Worm (Caenorhabditis elegans) whole organism, L2 larva: ENCODE results near the gene fipr-13.

Experiments used
- F13H6.1 ChIP-seq: sonication (generic microtip); optimal IDR thresholded peaks from 2 replicates; lab custom pipeline; 2016; ENCODE audit warnings: missing genetic modification characterization, missing compliant biosample characterization
- R02D3.7 ChIP-seq: fragments of 150-350 bp; optimal IDR thresholded peaks from 2 replicates; lab custom pipeline; 2014; ENCODE audit warnings: missing biosample characterization, missing genetic modification characterization
- blmp-1 ChIP-seq: sonication (generic microtip); optimal IDR thresholded peaks from 2 replicates; lab custom pipeline; 2017; ENCODE audit warnings: missing genetic modification characterization, mild to moderate bottlenecking, missing compliant biosample characterization, antibody characterized with exemption, moderate library complexity; ENCODE audit not compliant: insufficient read depth
- ceh-16 ChIP-seq: fragments of 150-350 bp; optimal IDR thresholded peaks from 2 replicates; lab custom pipeline; 2014; ENCODE audit warnings: missing biosample characterization, missing genetic modification characterization
- crh-2 ChIP-seq: sonication (generic microtip); optimal IDR thresholded peaks from 2 replicates; lab custom pipeline; 2017; ENCODE audit warnings: missing biosample characterization, missing genetic modification characterization
- dmd-4 ChIP-seq: sonication (generic microtip); optimal IDR thresholded peaks from 2 replicates; lab custom pipeline; 2017; ENCODE audit warnings: missing biosample characterization, missing genetic modification characterization
- egl-27 ChIP-seq: sonication (generic microtip); optimal IDR thresholded peaks from 3 replicates; lab custom pipeline; 2017; ENCODE audit warnings: missing biosample characterization, missing genetic modification reagents, missing genetic modification characterization
- elt-1 ChIP-seq: fragments of 150-350 bp; optimal IDR thresholded peaks from 2 replicates; lab custom pipeline; 2014; ENCODE audit warnings: missing biosample characterization, missing genetic modification characterization
- fos-1 ChIP-seq: fragments of 150-350 bp; optimal IDR thresholded peaks from 2 replicates; lab custom pipeline; 2014; ENCODE audit warnings: missing biosample characterization, missing genetic modification characterization
- lin-13 ChIP-seq: fragments of 150-350 bp; optimal IDR thresholded peaks from 2 replicates; lab custom pipeline; 2014; ENCODE audit warnings: missing biosample characterization, missing genetic modification reagents, missing genetic modification characterization
- lin-39 ChIP-seq: fragments of 150-350 bp; optimal IDR thresholded peaks from 2 replicates; lab custom pipeline; 2014; ENCODE audit warnings: missing biosample characterization, missing genetic modification reagents, missing genetic modification characterization
- lsy-2 ChIP-seq, 2 experiments: fragments of 150-350 bp in 1 of 2; sonication (generic microtip) in 1 of 2; optimal IDR thresholded peaks; 2 replicates each; lab custom pipeline; 2014 to 2017; ENCODE audit warnings: missing biosample characterization in 2 of 2, missing genetic modification characterization in 2 of 2
- mab-5 ChIP-seq: fragments of 150-350 bp; optimal IDR thresholded peaks from 2 replicates; lab custom pipeline; 2014; ENCODE audit warnings: missing biosample characterization, missing genetic modification characterization
- mdl-1 ChIP-seq, 2 experiments: fragments of 150-350 bp in 1 of 2; sonication (generic microtip) in 1 of 2; optimal IDR thresholded peaks; 2 replicates each; lab custom pipeline; 2017; ENCODE audit warnings: missing biosample characterization in 2 of 2, missing genetic modification characterization in 2 of 2
- nhr-11 ChIP-seq: fragments of 150-350 bp; optimal IDR thresholded peaks from 2 replicates; lab custom pipeline; 2014; ENCODE audit warnings: missing biosample characterization, missing genetic modification characterization
- nhr-12 ChIP-seq: fragments of 150-350 bp; optimal IDR thresholded peaks from 2 replicates; lab custom pipeline; 2014; ENCODE audit warnings: missing biosample characterization, missing genetic modification characterization
- nhr-129 ChIP-seq: fragments of 150-350 bp; optimal IDR thresholded peaks from 2 replicates; lab custom pipeline; 2014; ENCODE audit warnings: missing biosample characterization, missing genetic modification characterization
- nhr-21 ChIP-seq: fragments of 150-350 bp; optimal IDR thresholded peaks from 2 replicates; lab custom pipeline; 2014; ENCODE audit warnings: missing biosample characterization, missing genetic modification characterization
- nhr-23 ChIP-seq: fragments of 150-350 bp; optimal IDR thresholded peaks from 2 replicates; lab custom pipeline; 2014; ENCODE audit warnings: missing biosample characterization, missing genetic modification reagents, missing genetic modification characterization
- nhr-237 ChIP-seq: fragments of 150-350 bp; optimal IDR thresholded peaks from 2 replicates; lab custom pipeline; 2014; ENCODE audit warnings: missing biosample characterization, missing genetic modification characterization
- peb-1 ChIP-seq: fragments of 150-350 bp; optimal IDR thresholded peaks from 2 replicates; lab custom pipeline; 2014; ENCODE audit warnings: missing biosample characterization, missing genetic modification characterization
- sem-4 ChIP-seq: fragments of 150-350 bp; optimal IDR thresholded peaks from 2 replicates; lab custom pipeline; 2014; ENCODE audit warnings: missing biosample characterization, missing genetic modification reagents, missing genetic modification characterization
- skn-1 ChIP-seq: sonication (generic microtip); optimal IDR thresholded peaks from 2 replicates; lab custom pipeline; 2017; ENCODE audit warnings: missing biosample characterization, missing genetic modification characterization
- sma-3 ChIP-seq: sonication (generic microtip); optimal IDR thresholded peaks from 2 replicates; lab custom pipeline; 2016; ENCODE audit warnings: missing genetic modification reagents, missing genetic modification characterization, missing compliant biosample characterization
- sma-9 ChIP-seq, 2 experiments: fragments of 150-350 bp in 1 of 2; sonication (generic microtip) in 1 of 2; optimal IDR thresholded peaks; 2 replicates each; lab custom pipeline; 2014 to 2016; ENCODE audit warnings: missing genetic modification characterization in 2 of 2, mild to moderate bottlenecking in 1 of 2, missing biosample characterization in 1 of 2, missing compliant biosample characterization in 1 of 2, missing genetic modification reagents in 1 of 2, moderate library complexity in 1 of 2
- snpc-4 ChIP-seq: fragments of 150-350 bp; optimal IDR thresholded peaks from 2 replicates; lab custom pipeline; 2014; ENCODE audit warnings: missing biosample characterization, missing genetic modification characterization
- unc-55 ChIP-seq: fragments of 150-350 bp; sonication (generic microtip); optimal IDR thresholded peaks from 3 replicates; lab custom pipeline; 2014; ENCODE audit warnings: missing biosample characterization, missing genetic modification reagents, missing genetic modification characterization
- zag-1 ChIP-seq: fragments of 150-350 bp; optimal IDR thresholded peaks from 2 replicates; lab custom pipeline; 2014; ENCODE audit warnings: missing biosample characterization, missing genetic modification characterization
- ztf-1 ChIP-seq: fragments of 200-800 bp; sonication (Bioruptor generic); conservative IDR thresholded peaks from 2 replicates; pipeline ENCODE4 v1.3.6; 2022; ENCODE audit warnings: missing genetic modification characterization, missing compliant biosample characterization
- ztf-11 ChIP-seq: sonication (generic microtip); optimal IDR thresholded peaks from 2 replicates; lab custom pipeline; 2017; ENCODE audit warnings: missing biosample characterization, missing genetic modification characterization
- ztf-4 ChIP-seq: fragments of 150-350 bp; optimal IDR thresholded peaks from 2 replicates; lab custom pipeline; 2014; ENCODE audit warnings: missing biosample characterization, missing genetic modification characterization

fipr-13 gene

DNA sequence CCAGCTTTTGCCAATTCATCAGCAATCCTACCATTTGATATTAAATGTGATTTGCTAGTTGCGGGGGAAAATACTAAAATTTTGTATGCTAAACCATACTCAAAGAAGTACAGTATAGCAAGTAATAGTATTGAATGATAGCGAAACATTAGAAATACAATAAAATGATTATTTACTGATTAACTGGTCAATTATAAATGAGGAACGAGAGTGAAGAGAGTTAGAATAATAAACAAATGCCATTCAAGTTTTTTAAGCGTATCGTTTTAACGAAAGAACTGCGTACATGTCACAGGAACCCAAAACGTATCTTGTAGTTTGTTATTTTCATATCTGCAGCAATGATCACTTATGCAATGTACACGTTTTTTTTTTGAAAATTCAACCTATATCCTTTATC, 34.1 kb downstream of the fipr-13 start, which contains the start of gene ugt-47:
TSS of gene ugt-47 (minus strand) at position 169 of the 400 bp plus-strand sequence.
- no peak for TF ChIP-seq mab-5
- no peak for TF ChIP-seq nhr-237 (tag; lab: Kevin White, UChicago)

DNA sequence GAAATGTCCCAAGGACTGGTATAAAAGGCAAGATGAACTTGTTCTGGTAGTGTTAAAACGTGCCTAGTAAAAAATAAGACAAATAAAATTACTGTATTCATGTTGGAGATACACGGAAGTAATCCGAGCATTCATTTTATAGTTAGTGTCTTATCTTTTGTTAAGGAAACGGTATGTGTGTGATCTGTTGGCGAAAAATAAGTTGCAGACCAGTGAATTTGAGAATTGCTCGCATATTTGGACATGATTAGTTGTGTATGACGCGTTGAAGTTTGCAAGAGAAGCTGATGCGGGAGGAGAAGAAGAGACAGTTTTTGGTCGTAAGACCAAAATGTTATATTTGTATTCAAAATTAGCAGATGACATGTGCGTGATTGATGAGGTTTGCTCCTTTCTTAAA, 37.6 kb downstream of the fipr-13 start, which contains the start of gene C08B6.14:
TSS of gene C08B6.14 (minus strand) at position 101 of the 400 bp plus-strand sequence.
- TF ChIP-seq elt-1 (tag; lab: Kevin White, UChicago) (no peak), peb-1 (tag; lab: Kevin White, UChicago) (no peak)

DNA sequence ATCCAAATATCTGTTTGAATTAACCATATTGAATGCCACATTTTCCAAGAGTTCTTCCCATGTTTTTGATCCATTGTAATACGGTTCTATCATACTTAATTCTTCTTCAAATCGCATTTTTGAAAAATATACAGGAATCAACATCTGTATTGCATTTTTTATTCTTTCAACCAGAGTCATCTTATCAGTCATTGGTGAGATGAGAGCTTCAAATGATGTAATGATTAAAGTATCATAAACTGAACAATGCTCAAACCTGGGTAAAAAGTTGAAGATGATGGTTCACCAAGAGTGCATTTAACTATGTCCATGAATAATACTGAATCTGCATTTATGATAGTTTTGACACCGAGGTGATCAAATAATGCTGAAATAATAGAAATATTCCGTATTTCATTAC, 39.5 kb downstream of the fipr-13 start:
- TF ChIP-seq fos-1 (tag; lab: Kevin White, UChicago) (peak; percentile 16), snpc-4 (tag; lab: Kevin White, UChicago) (no peak), nhr-129 (peak; percentile 62)
- TF ChIP-seq, all 48 proteins: peak for 2

DNA sequence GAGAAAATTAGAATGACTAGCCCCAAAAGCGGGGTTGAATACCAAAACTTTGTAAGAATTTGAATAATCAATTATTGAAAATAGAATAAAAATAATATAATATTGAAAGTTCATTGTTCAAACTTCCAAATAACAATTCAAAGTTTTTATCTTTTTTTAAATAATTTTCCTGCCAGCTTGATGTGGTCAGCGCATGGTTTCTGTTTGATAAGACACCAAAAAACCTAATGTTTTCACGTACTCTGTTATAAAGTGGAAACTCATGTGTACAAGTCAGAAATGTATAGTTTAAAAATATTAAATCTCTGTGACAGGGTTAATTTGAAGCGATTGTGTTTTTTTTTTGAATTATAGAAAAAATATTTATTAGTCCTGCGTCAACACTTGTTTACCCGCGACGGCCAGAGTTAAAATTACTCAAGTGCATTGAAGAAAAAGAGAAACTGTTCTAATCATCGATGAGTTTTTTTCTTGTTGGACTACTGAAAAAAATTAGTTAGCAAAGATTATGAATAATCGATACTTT, 40.5 kb downstream of the fipr-13 start, which contains the start of gene ugt-17:
TSS of gene ugt-17 (minus strand) at position 180 of the 526 bp plus-strand sequence.
- no peak for TF ChIP-seq nhr-11 (tag; lab: Kevin White, UChicago)
- peak; percentile 10 for TF ChIP-seq crh-2
- TF ChIP-seq fos-1 (tag; lab: Kevin White, UChicago) = peak; percentile 67
- no peak for TF ChIP-seq lin-13 (GFP tag; lab: Kevin White, UChicago)
- peak; percentile 54 for TF ChIP-seq sma-9 (GFP tag; optimal IDR thresholded peaks at IDR 0.05; lab: Kevin White, UChicago)
- no peak for TF ChIP-seq sma-9 (tag; optimal IDR thresholded peaks at IDR 0.05; lab: Kevin White, UChicago)

DNA sequence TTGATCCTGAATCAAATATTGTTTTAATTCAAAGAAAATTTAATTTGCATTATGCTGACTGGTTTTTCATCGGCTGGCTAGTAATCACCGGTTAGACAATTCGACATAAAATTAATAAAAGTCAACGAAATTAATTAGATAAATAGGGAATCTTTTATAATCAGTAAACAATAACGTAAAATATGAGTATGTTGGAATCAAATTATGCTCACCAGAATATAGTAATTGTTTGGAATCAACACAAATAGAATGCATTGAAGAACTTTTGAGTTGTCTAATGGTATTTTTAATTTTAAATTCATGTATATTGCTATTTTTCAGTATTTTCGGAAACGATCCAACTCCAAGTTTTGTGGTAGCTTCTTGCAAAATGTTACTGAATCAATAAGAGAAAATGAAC, 41.1 kb downstream of the fipr-13 start, which contains the start of gene C08B6.2:
TSS of gene C08B6.2 (plus strand) at position 301 of the 400 bp plus-strand sequence.
- TF ChIP-seq mdl-1 (tag; optimal IDR thresholded peaks at IDR 0.05; lab: Kevin White, UChicago) (no peak), nhr-23 (tag; lab: Kevin White, UChicago) (no peak), ztf-11 (tag; lab: Kevin White, UChicago) (no peak), zag-1 (tag; lab: Kevin White, UChicago) (no peak), snpc-4 (tag; lab: Kevin White, UChicago) (no peak)

DNA sequence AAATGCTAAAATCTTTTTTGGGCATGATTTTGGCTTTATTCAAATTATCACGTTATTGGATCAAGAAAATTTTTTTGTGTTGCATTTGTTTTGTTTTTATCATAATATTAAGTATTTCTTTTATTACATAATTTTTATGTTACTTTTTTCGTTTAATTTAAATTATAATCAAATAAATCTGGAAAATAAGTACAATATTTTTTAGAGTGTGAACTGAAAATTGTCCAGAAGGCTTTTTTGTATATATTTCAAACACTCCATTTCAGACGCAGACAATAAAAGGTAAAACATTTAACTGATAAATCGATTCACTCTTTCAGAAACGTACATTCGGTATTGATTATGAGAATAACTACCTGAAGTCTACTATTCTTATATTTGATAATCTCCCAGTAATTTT, 43.0 kb downstream of the fipr-13 start, which contains the start of gene C08B6.11:
TSS of gene C08B6.11 (plus strand) at position 301 of the 400 bp plus-strand sequence.
- TF ChIP-seq mab-5 = no peak
- no peak for TF ChIP-seq nhr-12 (tag; lab: Kevin White, UChicago)
- TF ChIP-seq fos-1 (tag; lab: Kevin White, UChicago) = no peak
- no peak for TF ChIP-seq nhr-23 (tag; lab: Kevin White, UChicago)
- no peak for TF ChIP-seq blmp-1 (tag; lab: Kevin White, UChicago)
- TF ChIP-seq lin-39 (tag; lab: Kevin White, UChicago) = no peak
- TF ChIP-seq nhr-237 (tag; lab: Kevin White, UChicago) = no peak
- TF ChIP-seq egl-27 (tag; lab: Kevin White, UChicago) = no peak
- TF ChIP-seq ceh-16 (tag; lab: Kevin White, UChicago) = no peak
- no peak for TF ChIP-seq dmd-4
- TF ChIP-seq unc-55 = no peak
- TF ChIP-seq lin-13 (GFP tag; lab: Kevin White, UChicago) = no peak
- TF ChIP-seq skn-1 (tag; lab: Kevin White, UChicago) = no peak

DNA sequence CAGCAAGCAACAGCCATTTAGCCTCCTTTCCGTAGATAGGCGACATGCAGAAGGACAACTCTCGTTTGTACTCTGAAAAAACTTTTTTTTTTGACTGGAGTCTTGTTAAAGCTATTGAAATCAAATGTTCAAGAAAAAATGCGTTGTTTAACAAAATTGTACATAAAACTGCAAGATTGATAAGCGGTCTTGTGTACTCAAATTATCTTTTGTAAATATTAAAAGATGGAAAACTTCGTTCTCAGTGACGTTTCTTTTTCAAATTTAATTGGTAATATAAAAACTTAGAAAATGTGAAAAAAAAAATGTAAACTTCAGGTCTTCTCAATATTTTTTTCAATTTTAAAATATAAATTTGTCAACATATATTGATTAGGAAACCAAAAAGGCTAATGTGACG, 46.8 kb downstream of the fipr-13 start:
- no peak for TF ChIP-seq dmd-4
- TF ChIP-seq fos-1 (tag; lab: Kevin White, UChicago) = peak; percentile 24
- TF ChIP-seq sma-3 = no peak
- no peak for TF ChIP-seq unc-55
- TF ChIP-seq skn-1 (tag; lab: Kevin White, UChicago) = no peak

DNA sequence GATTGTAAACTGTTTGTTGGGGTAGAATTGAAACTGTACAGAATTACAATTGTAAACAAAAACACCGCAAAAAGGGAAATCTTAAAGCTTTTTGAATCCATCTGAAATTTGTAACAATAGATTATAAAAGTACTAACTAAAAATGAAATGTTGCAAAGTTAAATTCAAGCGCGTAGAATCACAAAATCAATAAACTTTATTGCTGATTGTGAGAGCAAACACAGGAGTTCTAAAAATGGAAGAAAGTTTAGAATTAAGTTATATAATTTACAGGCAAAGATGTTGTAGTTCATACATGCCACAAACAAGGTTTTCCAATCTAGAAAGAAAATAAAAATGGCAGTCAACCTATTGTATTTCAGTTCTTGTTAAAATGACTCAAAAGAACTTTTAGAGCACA, 47.9 kb downstream of the fipr-13 start, which contains the start of gene C08B6.3:
TSS of gene C08B6.3 (minus strand) at position 101 of the 400 bp plus-strand sequence.
- TF ChIP-seq nhr-237 (tag; lab: Kevin White, UChicago) (no peak), ztf-4 (tag; lab: Kevin White, UChicago) (no peak), ceh-16 (tag; lab: Kevin White, UChicago) (no peak), F13H6.1 (tag; lab: Kevin White, UChicago) (no peak), peb-1 (tag; lab: Kevin White, UChicago) (no peak), sem-4 (tag; lab: Kevin White, UChicago) (no peak), mab-5 (no peak), R02D3.7 (tag; lab: Kevin White, UChicago) (no peak), lsy-2 (tag; optimal IDR thresholded peaks at IDR 0.05; lab: Kevin White, UChicago) (no peak), zag-1 (tag; lab: Kevin White, UChicago) (no peak), ztf-1 (GFP tag; lab: Robert Waterston, UW) (no peak), nhr-21 (tag; lab: Kevin White, UChicago) (no peak), nhr-11 (tag; lab: Kevin White, UChicago) (no peak)
- TF ChIP-seq, all 48 proteins: peak for 0
